Fruit fly (Drosophila melanogaster) whole organism, embryonic: Measurements from ENCODE around the gene CG43291.

Source experiments
- Abd-B ChIP-seq: fragments of 200-800 bp; sonication (Bioruptor generic); optimal IDR thresholded peaks from 2 replicates; lab custom pipeline; 2018; ENCODE audit warnings: missing biosample characterization, mild to moderate bottlenecking, missing genetic modification characterization, moderate library complexity
- CG10366 ChIP-seq: fragments of 200-800 bp; sonication (Bioruptor generic); IDR thresholded peaks from 2 replicates; pipeline ENCODE4 v1.3.6; 2022; ENCODE audit warnings: missing biosample characterization, missing genetic modification characterization
- CG12391 ChIP-seq: fragments of 200-800 bp; sonication (Bioruptor generic); optimal IDR thresholded peaks from 3 replicates; lab custom pipeline; 2018; ENCODE audit warnings: missing biosample characterization, mild to moderate bottlenecking, missing genetic modification characterization, moderate library complexity
- CG12942 ChIP-seq: fragments of 200-800 bp; sonication (Bioruptor generic); optimal IDR thresholded peaks from 3 replicates; lab custom pipeline; 2016; ENCODE audit warnings: missing biosample characterization, missing genetic modification characterization
- CG13894 ChIP-seq: fragments of 200-800 bp; sonication (Bioruptor generic); optimal IDR thresholded peaks from 3 replicates; lab custom pipeline; 2018; ENCODE audit warnings: missing biosample characterization, mild to moderate bottlenecking, missing genetic modification characterization, moderate library complexity
- CG14441 ChIP-seq: fragments of 200-800 bp; sonication (Bioruptor generic); IDR thresholded peaks from 2 replicates; pipeline ENCODE4 v1.3.6; 2022; ENCODE audit warnings: missing biosample characterization, missing genetic modification characterization
- CG18262 ChIP-seq: fragments of 200-800 bp; optimal IDR thresholded peaks from 3 replicates; lab custom pipeline; 2019; ENCODE audit warnings: missing biosample characterization, mild to moderate bottlenecking, missing genetic modification characterization, moderate library complexity
- CG18476 ChIP-seq: fragments of 200-800 bp; sonication (Bioruptor generic); optimal IDR thresholded peaks from 2 replicates; lab custom pipeline; 2016; ENCODE audit warnings: missing biosample characterization, mild to moderate bottlenecking, missing genetic modification characterization
- CG30020 ChIP-seq: fragments of 200-800 bp; optimal IDR thresholded peaks from 2 replicates; lab custom pipeline; 2019; ENCODE audit warnings: missing biosample characterization, mild to moderate bottlenecking, missing genetic modification characterization, moderate library complexity
- CG31224 ChIP-seq: fragments of 200-800 bp; sonication (Bioruptor generic); IDR thresholded peaks from 2 replicates; pipeline ENCODE4 v1.3.6; 2022; ENCODE audit warnings: missing biosample characterization, missing genetic modification characterization
- CG34224 ChIP-seq: fragments of 200-800 bp; sonication (Bioruptor generic); IDR thresholded peaks from 3 replicates; pipeline ENCODE4 v1.3.6; 2022; ENCODE audit warnings: missing biosample characterization, missing genetic modification characterization; ENCODE audit not compliant: partially characterized antibody
- CG4328 ChIP-seq: fragments of 200-800 bp; sonication (Bioruptor generic); optimal IDR thresholded peaks from 3 replicates; lab custom pipeline; 2017; ENCODE audit warnings: missing biosample characterization, missing genetic modification reagents, missing genetic modification characterization
- CG4424 ChIP-seq: fragments of 200-800 bp; sonication (Bioruptor generic); optimal IDR thresholded peaks from 3 replicates; lab custom pipeline; 2016; ENCODE audit warnings: missing biosample characterization, missing genetic modification characterization
- CG4707 ChIP-seq: fragments of 200-800 bp; sonication (Bioruptor generic); optimal IDR thresholded peaks from 2 replicates; lab custom pipeline; 2018; ENCODE audit warnings: missing biosample characterization, mild to moderate bottlenecking, missing genetic modification characterization, moderate library complexity
- CG5180 ChIP-seq: fragments of 200-800 bp; sonication (Bioruptor generic); optimal IDR thresholded peaks from 3 replicates; lab custom pipeline; 2017; ENCODE audit warnings: missing biosample characterization, missing genetic modification characterization, mild to moderate bottlenecking, moderate library complexity, missing genetic modification reagents
- CG7839 ChIP-seq: fragments of 200-800 bp; sonication (Bioruptor generic); optimal IDR thresholded peaks from 3 replicates; lab custom pipeline; 2018; ENCODE audit warnings: missing biosample characterization, mild to moderate bottlenecking, missing genetic modification characterization, moderate library complexity
- CG8924 ChIP-seq: fragments of 200-800 bp; optimal IDR thresholded peaks from 3 replicates; lab custom pipeline; 2019; ENCODE audit warnings: missing biosample characterization, mild to moderate bottlenecking, missing genetic modification characterization, moderate library complexity
- CG9609 ChIP-seq: fragments of 200-800 bp; sonication (Bioruptor generic); optimal IDR thresholded peaks from 3 replicates; lab custom pipeline; 2016; ENCODE audit warnings: missing biosample characterization, missing genetic modification characterization
- CG9797 ChIP-seq: fragments of 200-800 bp; sonication (Bioruptor generic); optimal IDR thresholded peaks from 3 replicates; lab custom pipeline; 2018; ENCODE audit warnings: missing biosample characterization, mild to moderate bottlenecking, missing genetic modification characterization
- CoRest ChIP-seq: fragments of 200-800 bp; sonication (Bioruptor generic); optimal IDR thresholded peaks from 3 replicates; lab custom pipeline; 2018; ENCODE audit warnings: missing biosample characterization, mild to moderate bottlenecking, missing genetic modification characterization, moderate library complexity
- D19B ChIP-seq: fragments of 200-800 bp; sonication (Bioruptor generic); optimal IDR thresholded peaks from 2 replicates; lab custom pipeline; 2017; ENCODE audit warnings: missing biosample characterization, mild to moderate bottlenecking, missing genetic modification characterization
- GATAe ChIP-seq: fragments of 200-800 bp; sonication (Bioruptor generic); conservative IDR thresholded peaks from 2 replicates; pipeline ENCODE4 v1.3.6; 2022; ENCODE audit warnings: missing biosample characterization, missing genetic modification characterization
- Gsc ChIP-seq: fragments of 200-800 bp; sonication (Bioruptor generic); IDR thresholded peaks from 2 replicates; pipeline ENCODE4 v1.3.6; 2022; ENCODE audit warnings: missing biosample characterization, missing genetic modification characterization
- HLH4C ChIP-seq: fragments of 200-800 bp; sonication (Bioruptor generic); IDR thresholded peaks from 3 replicates; pipeline ENCODE4 v1.3.6; 2022; ENCODE audit warnings: missing biosample characterization, missing genetic modification characterization; ENCODE audit not compliant: partially characterized antibody
- Lhr ChIP-seq: fragments of 200-800 bp; sonication (Bioruptor generic); optimal IDR thresholded peaks from 3 replicates; lab custom pipeline; 2017; ENCODE audit warnings: mild to moderate bottlenecking, missing biosample characterization, missing genetic modification reagents, missing genetic modification characterization
- MESR4 ChIP-seq: fragments of 200-800 bp; sonication (Bioruptor generic); optimal IDR thresholded peaks from 2 replicates; lab custom pipeline; 2018; ENCODE audit warnings: missing biosample characterization, mild to moderate bottlenecking, missing genetic modification characterization, moderate library complexity
- Mrtf ChIP-seq: fragments of 200-800 bp; sonication (Bioruptor generic); IDR thresholded peaks from 3 replicates; pipeline ENCODE4 v1.3.6; 2022; ENCODE audit warnings: missing biosample characterization, missing genetic modification characterization
- Nf-YA ChIP-seq: fragments of 200-800 bp; sonication (Bioruptor generic); IDR thresholded peaks from 2 replicates; pipeline ENCODE4 v1.3.6; 2022; ENCODE audit warnings: missing biosample characterization, missing genetic modification characterization
- NfI ChIP-seq: fragments of 200-800 bp; sonication (Bioruptor generic); optimal IDR thresholded peaks from 3 replicates; lab custom pipeline; 2018; ENCODE audit warnings: missing biosample characterization, mild to moderate bottlenecking, missing genetic modification characterization, moderate library complexity
- Poxn ChIP-seq: fragments of 200-800 bp; sonication (Bioruptor generic); IDR thresholded peaks from 2 replicates; pipeline ENCODE4 v1.3.6; 2022; ENCODE audit warnings: missing biosample characterization, missing genetic modification characterization
- ase ChIP-seq: fragments of 200-800 bp; sonication (Bioruptor generic); IDR thresholded peaks from 3 replicates; pipeline ENCODE4 v1.3.6; 2022; ENCODE audit warnings: missing biosample characterization, missing genetic modification characterization
- ash1 ChIP-seq: fragments of 200-800 bp; sonication (Bioruptor generic); optimal IDR thresholded peaks from 2 replicates; lab custom pipeline; 2018; ENCODE audit warnings: missing biosample characterization, mild to moderate bottlenecking, missing genetic modification characterization
- bbx ChIP-seq: fragments of 200-800 bp; sonication (Bioruptor generic); IDR thresholded peaks from 2 replicates; pipeline ENCODE4 v1.3.6; 2022; ENCODE audit warnings: missing biosample characterization, missing genetic modification characterization; ENCODE audit not compliant: partially characterized antibody
- chm ChIP-seq: fragments of 200-800 bp; sonication (Bioruptor generic); IDR thresholded peaks from 2 replicates; pipeline ENCODE4 v1.3.6; 2022; ENCODE audit warnings: missing biosample characterization, missing genetic modification characterization
- esg ChIP-seq: fragments of 200-800 bp; sonication (Bioruptor generic); conservative IDR thresholded peaks from 2 replicates; pipeline ENCODE4 v1.3.6; 2022; ENCODE audit warnings: missing biosample characterization, missing genetic modification characterization
- fd3F ChIP-seq: fragments of 200-800 bp; sonication (Bioruptor generic); optimal IDR thresholded peaks from 2 replicates; lab custom pipeline; 2018; ENCODE audit warnings: missing biosample characterization, mild to moderate bottlenecking, missing genetic modification characterization, moderate library complexity
- grn ChIP-seq: fragments of 200-800 bp; sonication (Bioruptor generic); optimal IDR thresholded peaks from 3 replicates; lab custom pipeline; 2017; ENCODE audit warnings: missing biosample characterization, missing genetic modification characterization
- knrl ChIP-seq: fragments of 200-800 bp; sonication (Bioruptor generic); IDR thresholded peaks from 3 replicates; pipeline ENCODE4 v1.3.6; 2022; ENCODE audit warnings: missing biosample characterization, missing genetic modification characterization; ENCODE audit not compliant: partially characterized antibody
- lilli ChIP-seq: fragments of 200-800 bp; sonication (Bioruptor generic); optimal IDR thresholded peaks from 3 replicates; lab custom pipeline; 2016; ENCODE audit warnings: missing biosample characterization, missing genetic modification characterization
- mld ChIP-seq: fragments of 200-800 bp; sonication (Bioruptor generic); IDR thresholded peaks from 3 replicates; pipeline ENCODE4 v1.3.6; 2022; ENCODE audit warnings: missing biosample characterization, missing genetic modification characterization; ENCODE audit not compliant: partially characterized antibody
- peb ChIP-seq: fragments of 200-800 bp; sonication (Bioruptor generic); IDR thresholded peaks from 2 replicates; pipeline ENCODE4 v1.3.6; 2022; ENCODE audit warnings: missing biosample characterization, missing genetic modification characterization
- pfk ChIP-seq: fragments of 200-800 bp; sonication (Bioruptor generic); optimal IDR thresholded peaks from 2 replicates; lab custom pipeline; 2018; ENCODE audit warnings: missing biosample characterization, mild to moderate bottlenecking, missing genetic modification characterization, moderate library complexity
- prd ChIP-seq, 3 experiments: fragments of >200 bp in 2 of 3; fragments of 200-800 bp in 1 of 3; sonication (Bioruptor generic) in 1 of 3; optimal IDR thresholded peaks in 2 of 3; IDR thresholded peaks in 1 of 3; 2 replicates in 2 of 3; 3 replicates in 1 of 3; pipeline versions ENCODE4 v1.3.6 to Lab custom; 2017 to 2022; ENCODE audit warnings: missing biosample characterization in 1 of 3, missing genetic modification characterization in 1 of 3
- sens ChIP-seq: fragments of 200-800 bp; sonication (Bioruptor generic); peaks from one replicate; lab custom pipeline; 2016; ENCODE audit warnings: missing biosample characterization, missing genetic modification characterization
- seq ChIP-seq: fragments of 200-800 bp; sonication (Bioruptor generic); IDR thresholded peaks from 2 replicates; pipeline ENCODE4 v1.3.6; 2022; ENCODE audit warnings: missing biosample characterization, missing genetic modification characterization
- sim ChIP-seq: fragments of 200-800 bp; sonication (Bioruptor generic); IDR thresholded peaks from 2 replicates; pipeline ENCODE4 v1.3.6; 2022; ENCODE audit warnings: missing biosample characterization, missing genetic modification characterization
- slou ChIP-seq: fragments of 200-800 bp; sonication (Bioruptor generic); optimal IDR thresholded peaks from 3 replicates; lab custom pipeline; 2016; ENCODE audit warnings: missing biosample characterization, missing genetic modification characterization
- stwl ChIP-seq: fragments of 200-800 bp; sonication (Bioruptor generic); optimal IDR thresholded peaks from 3 replicates; lab custom pipeline; 2018; ENCODE audit warnings: missing biosample characterization, mild to moderate bottlenecking, missing genetic modification characterization, moderate library complexity
- ttk ChIP-seq: fragments of 200-800 bp; sonication (Bioruptor generic); IDR thresholded peaks from 2 replicates; pipeline ENCODE4 v2.1.2; 2022; ENCODE audit warnings: missing biosample characterization, missing genetic modification characterization
- tx ChIP-seq: fragments of 200-800 bp; sonication (Bioruptor generic); optimal IDR thresholded peaks from 2 replicates; lab custom pipeline; 2016; ENCODE audit warnings: missing biosample characterization, missing genetic modification characterization
- wor ChIP-seq: fragments of 200-800 bp; sonication (Bioruptor generic); IDR thresholded peaks from 2 replicates; pipeline ENCODE4 v1.3.6; 2022; ENCODE audit warnings: missing biosample characterization, missing genetic modification characterization

Gene CG43291

DNA sequence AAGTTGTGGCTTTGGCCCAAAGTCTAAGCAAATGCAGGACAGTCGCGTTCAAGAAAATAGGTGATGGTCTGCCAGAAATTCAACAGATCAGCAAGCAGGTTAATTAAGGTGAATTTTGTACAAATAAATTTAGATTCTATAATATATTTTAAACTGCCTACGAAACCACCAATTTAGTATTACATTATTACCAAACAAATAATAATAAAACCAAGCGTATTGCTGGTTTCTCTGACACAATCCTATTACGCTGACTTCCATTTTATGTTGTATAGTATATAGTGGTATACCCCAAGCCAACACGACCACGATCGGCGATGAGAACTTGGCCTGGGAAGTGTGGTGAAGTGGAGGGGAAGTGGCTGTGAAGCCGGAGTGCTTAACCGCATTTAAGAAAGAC is 47.0 kb upstream of the CG43291 start (continued):
- TF ChIP-seq knrl (GFP tag; lab: Robert Waterston, UW) (no peak), peb (no peak), fd3F (GFP tag; lab: Kevin White, UChicago) (no peak), CG10366 (GFP tag; lab: Robert Waterston, UW) (no peak), Mrtf (GFP tag; lab: Robert Waterston, UW) (no peak), CG12391 (tag; lab: Kevin White, UChicago) (peak; percentile 16), prd (optimal IDR thresholded peaks at IDR 0.05; lab: Kevin White, UChicago) (no peak), prd (GFP tag; IDR thresholded peaks at IDR 0.05; lab: Robert Waterston, UW) (peak; percentile 28; the same call in 1 of the 3 replicates), pfk (GFP tag; lab: Kevin White, UChicago) (no peak), HLH4C (GFP tag; lab: Robert Waterston, UW) (no peak), CG12942 (GFP tag; lab: Kevin White, UChicago) (no peak), mld (GFP tag; lab: Robert Waterston, UW) (no peak), lilli (GFP tag; lab: Kevin White, UChicago) (no peak), bbx (GFP tag; lab: Robert Waterston, UW) (no peak), sim (GFP tag; lab: Robert Waterston, UW) (no peak), seq (GFP tag; lab: Robert Waterston, UW) (no peak), CG31224 (GFP tag; lab: Robert Waterston, UW) (no peak), chm (GFP tag; lab: Robert Waterston, UW) (no peak), CG8924 (tag; lab: Kevin White, UChicago) (peak; percentile 5), CoRest (tag; lab: Kevin White, UChicago) (no peak), Poxn (GFP tag; lab: Robert Waterston, UW) (no peak), stwl (tag; lab: Kevin White, UChicago) (no peak), CG14441 (GFP tag; lab: Robert Waterston, UW) (no peak), wor (GFP tag; lab: Robert Waterston, UW) (no peak), slou (GFP tag; lab: Kevin White, UChicago) (no peak), ash1 (no peak), NfI (no peak), CG18262 (peak; percentile 1), Abd-B (GFP tag; lab: Kevin White, UChicago) (no peak), ttk (GFP tag; lab: Robert Waterston, UW) (no peak), Gsc (GFP tag; lab: Robert Waterston, UW) (no peak), grn (GFP tag; lab: Kevin White, UChicago) (no peak), CG4707 (no peak), Lhr (GFP tag; lab: Kevin White, UChicago) (no peak), CG7839 (tag; lab: Kevin White, UChicago) (peak; percentile 26), CG4424 (no peak), GATAe (no peak), MESR4 (no peak), CG9609 (GFP tag; lab: Kevin White, UChicago) (no peak), CG30020 (tag; lab: Kevin White, UChicago) (no peak), esg (no peak), Nf-YA (GFP tag; lab: Robert Waterston, UW) (no peak), CG34224 (no peak), ase (no peak), D19B (GFP tag; lab: Kevin White, UChicago) (no peak), CG13894 (tag; lab: Kevin White, UChicago) (no peak), tx (GFP tag; lab: Kevin White, UChicago) (no peak), CG5180 (GFP tag; lab: Kevin White, UChicago) (peak; percentile 6), CG18476 (no peak), CG4328 (GFP tag; lab: Kevin White, UChicago) (no peak), sens (GFP tag; lab: Kevin White, UChicago) (peak; percentile 52), CG9797 (GFP tag; lab: Kevin White, UChicago) (no peak)
